Fruit fly (Drosophila melanogaster): ENCODE results near the gene CG42537.

The CG42537 gene

DNA sequence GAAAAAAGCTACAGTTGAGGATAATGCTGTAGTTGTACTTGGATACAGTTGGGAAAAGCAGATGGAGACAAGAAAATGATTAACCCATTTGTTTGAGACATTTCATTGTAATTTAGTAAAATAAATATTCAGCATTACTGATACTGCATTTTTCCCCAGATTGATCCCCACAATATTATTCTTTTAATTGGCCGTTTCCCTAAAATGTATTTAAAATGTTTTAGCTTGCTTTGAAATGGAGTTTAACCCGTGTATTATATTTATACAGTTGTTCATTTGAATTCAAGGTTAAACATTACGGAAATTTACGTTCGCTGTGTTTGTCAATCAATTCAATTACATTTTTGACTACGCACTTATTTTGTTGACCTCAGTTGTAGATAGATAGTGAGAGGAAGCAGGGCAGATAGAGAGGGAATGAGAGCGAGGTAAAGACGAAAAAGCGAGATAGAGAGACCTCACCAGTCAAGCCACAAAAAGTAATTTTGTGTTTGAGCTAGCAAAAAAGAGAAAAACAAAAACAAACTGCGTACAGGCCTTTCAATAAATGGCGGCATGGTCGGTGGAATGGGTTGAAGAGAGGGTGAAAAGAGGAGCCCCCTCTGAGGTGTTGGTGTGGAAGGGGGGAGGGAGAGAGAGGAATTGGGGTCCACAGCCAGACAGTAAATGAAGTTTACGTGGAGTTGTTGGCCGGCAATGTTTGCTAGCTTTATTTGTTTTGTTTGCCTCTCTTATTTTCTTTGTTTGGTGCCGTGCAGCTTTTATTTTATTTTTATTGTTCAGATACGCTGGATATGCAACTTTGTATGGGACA is 33.0 kb downstream of the CG42537 start (continued):
- TF ChIP-seq HHEX (GFP tag; optimal IDR thresholded peaks at IDR 0.05) = peak; percentile 89
- peak; percentile 74; the same call in 2 of the 3 replicates for TF ChIP-seq CG11093 (GFP tag; IDR thresholded peaks at IDR 0.05)
- TF ChIP-seq CG2199 (GFP tag; IDR thresholded peaks at IDR 0.05) = 0 out of 3 replicates have a peak, but pooled peaks have one; percentile 48
- peak; percentile 50; the same call in 1 of the 2 replicates for TF ChIP-seq CG4730 (GFP tag; IDR thresholded peaks at IDR 0.05)
- no peak for TF ChIP-seq gfzf (GFP tag; optimal IDR thresholded peaks at IDR 0.05)
- TF ChIP-seq cwo (GFP tag; optimal IDR thresholded peaks at IDR 0.05) = peak; percentile 88
- TF ChIP-seq repo (GFP tag; optimal IDR thresholded peaks at IDR 0.05) = peak; percentile 70
- TF ChIP-seq CG12236 (GFP tag; optimal IDR thresholded peaks at IDR 0.05) = peak; percentile 43
- TF ChIP-seq crol (GFP tag; IDR thresholded peaks at IDR 0.05) = peak; percentile 99
- TF ChIP-seq PHDP (tag; optimal IDR thresholded peaks at IDR 0.05) = peak; percentile 88
- peak; percentile 83 for TF ChIP-seq CG12155 (GFP tag; optimal IDR thresholded peaks at IDR 0.05)
- peak; percentile 31 for TF ChIP-seq CG17328 (GFP tag; IDR thresholded peaks at IDR 0.05)
- TF ChIP-seq CG3726 (GFP tag; IDR thresholded peaks at IDR 0.05) = 0 out of 3 replicates have a peak, but pooled peaks have one; percentile 74
- TF ChIP-seq Doc2 (GFP tag; IDR thresholded peaks at IDR 0.05) = no peak
- peak; percentile 78 for TF ChIP-seq CG6689 (GFP tag; IDR thresholded peaks at IDR 0.05)
- TF ChIP-seq Neu2 (GFP tag; optimal IDR thresholded peaks at IDR 0.05; ENCODE audit: borderline replicate concordance) = peak; percentile 20
- peak; percentile 93 for TF ChIP-seq Meics (GFP tag; optimal IDR thresholded peaks at IDR 0.05)
- peak; percentile 45 for TF ChIP-seq E2f2 (GFP tag; IDR thresholded peaks at IDR 0.05)
- peak; percentile 58 for TF ChIP-seq sd (tag; optimal IDR thresholded peaks at IDR 0.05)
- TF ChIP-seq da (GFP tag; optimal IDR thresholded peaks at IDR 0.05) = no peak
- TF ChIP-seq CG13287 (GFP tag; IDR thresholded peaks at IDR 0.05; ENCODE audit: partially characterized antibody) = peak; percentile 16; the same call in 1 of the 2 replicates
- TF ChIP-seq CG14014 (GFP tag; IDR thresholded peaks at IDR 0.05) = peak; percentile 71
- TF ChIP-seq tap (tag; optimal IDR thresholded peaks at IDR 0.05) = peak; percentile 86
- TF ChIP-seq Lim3 (GFP tag; IDR thresholded peaks at IDR 0.05) = 0 out of 2 replicates have a peak, but pooled peaks have one; percentile 43
- TF ChIP-seq CG3163 (GFP tag; optimal IDR thresholded peaks at IDR 0.05) = peak; percentile 54
- peak; percentile 68 for TF ChIP-seq eyg (GFP tag; optimal IDR thresholded peaks at IDR 0.05)
- no peak for TF ChIP-seq CG8478 (optimal IDR thresholded peaks at IDR 0.05)
- peak; percentile 85 for TF ChIP-seq CG9609 (GFP tag; optimal IDR thresholded peaks at IDR 0.05)
- TF ChIP-seq Drgx (GFP tag; IDR thresholded peaks at IDR 0.05) = peak; percentile 30
- peak; percentile 6 for TF ChIP-seq fd102C (GFP tag; optimal IDR thresholded peaks at IDR 0.05)
- TF ChIP-seq CG33213 (GFP tag; optimal IDR thresholded peaks at IDR 0.05) = peak; percentile 48
- TF ChIP-seq CG2116 (GFP tag; optimal IDR thresholded peaks at IDR 0.05) = peak; percentile 56
- peak; percentile 79 for TF ChIP-seq Chrac-16 (GFP tag; optimal IDR thresholded peaks at IDR 0.05)
- TF ChIP-seq CoRest (tag; optimal IDR thresholded peaks at IDR 0.05) = peak; percentile 96
- TF ChIP-seq zfh2 (GFP tag; optimal IDR thresholded peaks at IDR 0.05) = peak; percentile 82
- TF ChIP-seq disco-r (GFP tag; optimal IDR thresholded peaks at IDR 0.05) = peak; percentile 73
- peak; percentile 46; the same call in 1 of the 3 replicates for TF ChIP-seq CG14050 (GFP tag; IDR thresholded peaks at IDR 0.05)
- TF ChIP-seq chn (GFP tag; optimal IDR thresholded peaks at IDR 0.05) = peak; percentile 88
- TF ChIP-seq slbo (GFP tag; IDR thresholded peaks at IDR 0.05) = peak; percentile 75
- peak; percentile 51 to 84 for TF ChIP-seq bsh (GFP tag; optimal IDR thresholded peaks at IDR 0.05)
- TF ChIP-seq CG18262 (tag; optimal IDR thresholded peaks at IDR 0.05) = peak; percentile 96
- peak; percentile 73 for TF ChIP-seq sisA (GFP tag; IDR thresholded peaks at IDR 0.05)
- TF ChIP-seq ATbp (GFP tag; optimal IDR thresholded peaks at IDR 0.05) = peak; percentile 65
- TF ChIP-seq al (GFP tag; IDR thresholded peaks at IDR 0.05) = no peak; the same call in 1 of the 2 replicates
- TF ChIP-seq mirr (GFP tag; optimal IDR thresholded peaks at IDR 0.05) = peak; percentile 80
- TF ChIP-seq so (GFP tag; IDR thresholded peaks at IDR 0.05) = peak; percentile 74; the same call in 2 of the 3 replicates
- TF ChIP-seq Elba2 (GFP tag; optimal IDR thresholded peaks at IDR 0.05) = no peak
- TF ChIP-seq CG43689 (GFP tag; IDR thresholded peaks at IDR 0.05) = no peak
- peak; percentile 3 for TF ChIP-seq ac (GFP tag; optimal IDR thresholded peaks at IDR 0.05)

Data from whole organism, embryonic.